Worm (Caenorhabditis elegans) whole organism, mixed stage, embryonic: Measurements from ENCODE around the gene T22F3.8.

Experiments used
- M03D4.4 ChIP-seq: sonication (generic microtip); optimal IDR thresholded peaks from 2 replicates; lab custom pipeline; 2017; ENCODE audit warnings: mild to moderate bottlenecking, missing genetic modification characterization, missing compliant biosample characterization
- blmp-1 ChIP-seq: fragments of 150-350 bp; optimal IDR thresholded peaks from 2 replicates; lab custom pipeline; 2014; ENCODE audit warnings: missing biosample characterization, missing genetic modification characterization
- ceh-39 ChIP-seq: fragments of 150-350 bp; optimal IDR thresholded peaks from 2 replicates; lab custom pipeline; 2014; ENCODE audit warnings: missing biosample characterization, missing genetic modification characterization
- ceh-43 ChIP-seq: fragments of 200-800 bp; sonication (Bioruptor generic); optimal IDR thresholded peaks from 2 replicates; lab custom pipeline; 2018; ENCODE audit warnings: mild to moderate bottlenecking, missing genetic modification characterization, moderate library complexity, missing compliant biosample characterization
- ceh-83 ChIP-seq: fragments of 200-800 bp; sonication (Bioruptor generic); optimal IDR thresholded peaks from 2 replicates; lab custom pipeline; 2018; ENCODE audit warnings: mild to moderate bottlenecking, missing genetic modification characterization, missing compliant biosample characterization
- ces-1 ChIP-seq: fragments of 150-350 bp; optimal IDR thresholded peaks from 2 replicates; lab custom pipeline; 2014; ENCODE audit warnings: missing biosample characterization, missing genetic modification reagents, missing genetic modification characterization
- cnd-1 ChIP-seq: fragments of 200-800 bp; sonication (Bioruptor generic); optimal IDR thresholded peaks from 2 replicates; lab custom pipeline; 2018; ENCODE audit warnings: mild to moderate bottlenecking, missing genetic modification characterization, missing compliant biosample characterization
- elt-3 ChIP-seq: fragments of 150-350 bp; optimal IDR thresholded peaks from 2 replicates; lab custom pipeline; 2014; ENCODE audit warnings: missing biosample characterization, missing genetic modification characterization
- flh-1 ChIP-seq: fragments of 200-800 bp; sonication (Bioruptor generic); optimal IDR thresholded peaks from 2 replicates; lab custom pipeline; 2018; ENCODE audit warnings: mild to moderate bottlenecking, missing genetic modification characterization, moderate library complexity, missing compliant biosample characterization
- hlh-1 ChIP-seq: fragments of 150-350 bp; optimal IDR thresholded peaks from 2 replicates; lab custom pipeline; 2014; ENCODE audit warnings: missing biosample characterization, missing genetic modification reagents, missing genetic modification characterization
- lin-13 ChIP-seq: fragments of 150-350 bp; optimal IDR thresholded peaks from 2 replicates; lab custom pipeline; 2014; ENCODE audit warnings: missing biosample characterization, missing genetic modification characterization
- lin-32 ChIP-seq: fragments of 200-800 bp; sonication (Bioruptor generic); optimal IDR thresholded peaks from 2 replicates; lab custom pipeline; 2018; ENCODE audit warnings: mild to moderate bottlenecking, missing genetic modification characterization, missing compliant biosample characterization
- lsy-2 ChIP-seq: fragments of 150-350 bp; optimal IDR thresholded peaks from 2 replicates; lab custom pipeline; 2014; ENCODE audit warnings: missing biosample characterization, missing genetic modification characterization
- mab-5 ChIP-seq: fragments of 150-350 bp; optimal IDR thresholded peaks from 2 replicates; lab custom pipeline; 2014; ENCODE audit warnings: missing biosample characterization, missing genetic modification characterization
- mls-2 ChIP-seq: sonication (generic microtip); optimal IDR thresholded peaks from 2 replicates; lab custom pipeline; 2016; ENCODE audit warnings: mild to moderate bottlenecking, missing genetic modification characterization, moderate library complexity, missing compliant biosample characterization
- nhr-12 ChIP-seq: fragments of 150-350 bp; optimal IDR thresholded peaks from 2 replicates; lab custom pipeline; 2014; ENCODE audit warnings: missing biosample characterization, missing genetic modification characterization
- nhr-2 ChIP-seq: fragments of 150-350 bp; optimal IDR thresholded peaks from 2 replicates; lab custom pipeline; 2014; ENCODE audit warnings: missing biosample characterization, missing genetic modification characterization
- nhr-237 ChIP-seq: fragments of 150-350 bp; optimal IDR thresholded peaks from 2 replicates; lab custom pipeline; 2014; ENCODE audit warnings: missing biosample characterization, missing genetic modification characterization
- nhr-28 ChIP-seq: fragments of 150-350 bp; optimal IDR thresholded peaks from 2 replicates; lab custom pipeline; 2014; ENCODE audit warnings: missing biosample characterization, missing genetic modification characterization
- nhr-76 ChIP-seq: sonication (generic microtip); optimal IDR thresholded peaks from 2 replicates; lab custom pipeline; 2017; ENCODE audit warnings: missing biosample characterization, missing genetic modification characterization
- pha-4 ChIP-seq: fragments of 150-350 bp; optimal IDR thresholded peaks from 2 replicates; lab custom pipeline; 2018; ENCODE audit warnings: missing biosample characterization, missing genetic modification reagents, missing genetic modification characterization
- sem-2 ChIP-seq: fragments of 200-800 bp; sonication (Bioruptor generic); optimal IDR thresholded peaks from 2 replicates; lab custom pipeline; 2018; ENCODE audit warnings: mild to moderate bottlenecking, missing genetic modification characterization, missing compliant biosample characterization
- sptf-1 ChIP-seq: sonication (generic microtip); optimal IDR thresholded peaks from 2 replicates; lab custom pipeline; 2017; ENCODE audit warnings: mild to moderate bottlenecking, missing genetic modification characterization, moderate library complexity, missing compliant biosample characterization
- tbx-8 ChIP-seq: fragments of 200-800 bp; sonication (Bioruptor generic); optimal IDR thresholded peaks from 2 replicates; lab custom pipeline; 2018; ENCODE audit warnings: mild to moderate bottlenecking, missing genetic modification characterization, moderate library complexity, missing compliant biosample characterization
- unc-120 ChIP-seq: sonication (generic microtip); optimal IDR thresholded peaks from 2 replicates; lab custom pipeline; 2017; ENCODE audit warnings: missing genetic modification characterization, missing compliant biosample characterization; ENCODE audit not compliant: poor library complexity, severe bottlenecking
- zip-8 ChIP-seq: fragments of 150-350 bp; optimal IDR thresholded peaks from 2 replicates; lab custom pipeline; 2014; ENCODE audit warnings: missing biosample characterization, missing genetic modification characterization
- ztf-11 ChIP-seq: fragments of 150-350 bp; optimal IDR thresholded peaks from 2 replicates; lab custom pipeline; 2014; ENCODE audit warnings: missing biosample characterization, missing genetic modification characterization

T22F3.8 gene

DNA sequence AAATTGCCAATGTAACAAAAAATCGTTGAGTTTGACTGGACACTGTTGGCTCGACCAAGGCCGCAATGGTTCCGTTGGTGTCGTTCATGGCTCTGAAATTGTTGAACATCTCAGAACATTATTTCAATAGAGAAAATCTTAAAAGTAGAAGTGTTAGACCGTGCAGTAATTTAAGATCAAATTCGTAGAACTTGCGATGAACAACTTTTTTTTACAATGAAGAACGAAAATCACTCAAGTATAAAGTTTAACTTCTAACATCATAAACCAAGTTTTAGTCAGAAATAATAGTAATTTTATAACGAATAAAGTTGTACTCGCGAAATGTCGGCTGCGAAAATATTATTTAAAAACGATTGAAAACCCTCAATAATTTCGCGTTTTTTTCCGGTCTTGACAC lies 31.9 kb upstream of the T22F3.8 start, which contains the start of gene srx-41:
Gene srx-41, minus strand, starts transcription at position 101 of the 400 bp plus-strand sequence.
- TF ChIP-seq lin-32 (no peak), tbx-8 (GFP tag; lab: Kevin White, UChicago) (no peak), ceh-39 (tag; lab: Kevin White, UChicago) (no peak), nhr-237 (no peak), mls-2 (tag; lab: Kevin White, UChicago) (no peak), M03D4.4 (tag; lab: Kevin White, UChicago) (no peak), zip-8 (tag; lab: Kevin White, UChicago) (no peak), pha-4 (no peak), elt-3 (tag; lab: Kevin White, UChicago) (no peak), nhr-28 (no peak), ces-1 (GFP tag; lab: Kevin White, UChicago) (no peak), blmp-1 (tag; lab: Kevin White, UChicago) (no peak)

DNA sequence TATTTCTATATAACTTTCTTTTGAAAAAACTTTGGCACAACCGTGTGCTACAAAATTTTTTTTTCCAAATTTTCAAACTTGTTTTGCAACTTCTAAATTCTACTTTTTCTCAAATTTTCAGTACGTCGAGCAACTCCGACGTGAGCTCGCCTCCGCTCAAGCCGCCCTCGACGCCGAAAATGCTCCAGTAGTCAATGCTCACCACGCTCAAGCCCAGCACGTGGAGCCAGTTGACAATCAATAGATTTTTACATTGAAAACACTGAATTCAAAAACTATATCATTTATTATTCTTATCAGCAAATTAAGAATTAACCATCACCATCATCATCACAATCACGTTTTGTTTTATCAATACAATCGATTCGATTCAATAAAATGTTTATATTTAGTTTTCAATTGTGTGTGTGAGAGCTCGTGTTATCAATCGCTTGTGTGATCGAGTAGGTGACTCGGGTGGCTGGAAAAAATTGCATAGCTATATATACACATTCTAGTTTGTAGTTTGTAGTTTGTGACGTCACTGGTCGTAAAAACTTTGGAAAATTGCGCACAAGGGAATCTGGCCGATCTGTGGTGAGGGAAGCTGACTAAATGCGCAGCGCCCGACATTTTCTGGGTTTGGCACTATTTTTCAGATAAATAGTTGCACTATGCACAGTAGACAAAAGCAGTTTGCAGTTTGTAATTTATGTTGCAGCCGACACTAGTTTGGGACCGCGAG lies 29.2 kb upstream of the T22F3.8 start:
- TF ChIP-seq nhr-12 (no peak), elt-3 (tag; lab: Kevin White, UChicago) (no peak)
- TF ChIP-seq, all 35 proteins: peak for 0

DNA sequence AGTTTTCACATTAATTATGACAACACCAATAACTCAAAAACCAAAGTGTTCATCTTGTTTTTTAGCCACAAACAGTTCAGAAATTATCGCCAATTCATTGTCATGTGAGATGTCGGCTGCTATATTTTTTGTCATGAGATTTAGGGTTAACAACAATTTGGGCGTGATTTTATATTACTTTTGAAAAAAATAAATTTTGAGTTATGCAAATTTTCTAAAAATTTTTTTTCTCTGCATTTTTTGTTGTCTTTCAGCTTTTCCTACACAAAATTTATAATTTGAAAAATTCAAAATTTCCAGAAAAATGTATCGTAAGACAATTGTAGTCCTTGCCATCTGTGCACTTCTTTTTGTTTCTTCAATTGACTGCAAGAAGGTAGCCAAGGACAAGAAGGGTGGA lies 27.8 kb upstream of the T22F3.8 start, which contains the start of gene F59B1.2:
Gene F59B1.2, plus strand, starts transcription at position 301 of the 400 bp plus-strand sequence.
- TF ChIP-seq nhr-2 (no peak), lin-13 (tag; lab: Kevin White, UChicago) (no peak), cnd-1 (no peak), ceh-43 (GFP tag; lab: Kevin White, UChicago) (no peak)

DNA sequence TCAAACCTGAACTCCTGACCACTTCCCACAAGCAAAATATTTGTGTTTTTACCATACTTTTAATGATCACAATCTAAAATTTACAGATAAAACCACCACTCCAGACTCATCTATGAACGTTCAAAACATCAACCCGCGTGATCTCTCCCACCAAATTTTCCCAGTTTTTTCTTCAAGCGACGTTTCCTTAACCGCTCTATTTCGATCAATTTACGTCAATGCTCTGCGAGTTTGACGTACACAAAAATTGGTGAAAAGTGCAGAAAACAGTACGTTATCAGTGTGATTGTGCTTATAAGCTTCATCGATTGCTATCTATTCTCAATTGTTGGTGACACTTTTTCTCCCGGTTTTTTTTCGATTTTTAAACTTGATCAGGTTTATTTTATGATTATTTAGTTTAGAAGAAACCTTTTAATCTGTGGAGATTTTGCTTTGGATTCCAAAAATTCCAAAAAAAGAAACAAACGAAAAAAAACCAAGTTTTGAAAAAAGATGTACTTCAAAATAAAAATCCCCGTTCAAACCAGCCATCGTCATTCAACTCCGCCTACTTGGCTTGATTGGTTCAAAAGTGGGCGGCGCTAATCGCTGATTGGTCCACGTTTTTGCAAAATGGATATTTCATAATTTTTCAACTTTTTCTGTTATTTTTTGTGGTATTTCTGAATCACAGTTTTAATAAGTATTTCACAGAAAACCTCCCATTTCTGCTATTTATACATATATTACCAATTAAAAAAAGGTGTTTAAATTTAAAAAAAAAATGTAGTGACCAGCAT lies 27.2 kb upstream of the T22F3.8 start:
- TF ChIP-seq pha-4, result no peak
- TF ChIP-seq sem-2 (GFP tag; lab: Kevin White, UChicago), result no peak
- TF ChIP-seq tbx-8 (GFP tag; lab: Kevin White, UChicago), result no peak
- no peak for TF ChIP-seq ztf-11 (tag; lab: Kevin White, UChicago)
- TF ChIP-seq, all 35 proteins: peak for 0

DNA sequence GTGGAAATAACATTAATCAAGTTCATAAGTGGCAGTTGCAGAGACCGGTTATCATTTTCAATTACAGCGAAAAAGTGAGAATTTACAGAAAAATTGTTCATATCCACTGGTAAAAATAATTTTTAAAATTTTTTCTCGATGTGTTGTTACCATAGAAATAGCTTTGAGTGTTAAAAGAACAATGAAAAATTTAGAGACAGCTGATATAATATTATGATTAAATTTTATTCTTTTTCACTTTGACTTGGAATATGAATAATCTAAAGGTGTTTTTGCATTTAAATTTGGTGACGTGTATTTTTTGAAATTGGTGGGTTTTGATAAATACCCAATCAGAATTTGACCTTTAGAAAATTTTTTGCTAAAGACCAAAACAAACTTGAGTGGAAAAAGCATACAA lies 26.4 kb upstream of the T22F3.8 start, which contains the start of gene F59B1.6:
Gene F59B1.6, minus strand, starts transcription at position 101 of the 400 bp plus-strand sequence.
- no peak for TF ChIP-seq flh-1 (GFP tag; lab: Kevin White, UChicago)
- TF ChIP-seq tbx-8 (GFP tag; lab: Kevin White, UChicago), result no peak
- no peak for TF ChIP-seq ceh-83 (GFP tag; lab: Kevin White, UChicago)
- TF ChIP-seq nhr-76 (tag; lab: Kevin White, UChicago), result no peak
- no peak for TF ChIP-seq cnd-1

DNA sequence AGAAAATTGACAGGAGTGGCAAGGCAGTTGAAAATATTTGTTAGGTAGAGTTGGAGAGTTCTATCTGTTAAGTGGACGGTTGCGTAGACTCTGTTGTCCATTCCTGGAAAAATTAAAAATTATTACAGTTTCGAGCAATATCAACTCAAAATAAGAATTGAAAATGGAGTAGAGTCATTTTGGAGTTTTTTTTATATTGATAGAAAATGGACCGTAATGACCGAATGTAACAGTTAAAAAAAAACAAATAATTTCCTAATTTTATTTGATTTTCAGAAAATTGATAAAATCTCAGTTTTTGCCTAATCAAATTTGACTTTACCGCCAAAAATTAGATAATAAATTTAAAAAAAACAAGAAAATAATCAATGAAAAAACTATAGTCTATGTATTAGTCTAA lies 21.7 kb upstream of the T22F3.8 start, which contains the start of gene F59B1.4:
Gene F59B1.4, minus strand, starts transcription at position 101 of the 400 bp plus-strand sequence.
- TF ChIP-seq mab-5 (tag; lab: Kevin White, UChicago), result no peak
- TF ChIP-seq sem-2 (GFP tag; lab: Kevin White, UChicago), result no peak
- TF ChIP-seq unc-120 (tag; lab: Kevin White, UChicago), result no peak
- TF ChIP-seq mls-2 (tag; lab: Kevin White, UChicago), result no peak
- no peak for TF ChIP-seq lsy-2 (tag; lab: Kevin White, UChicago)
- no peak for TF ChIP-seq blmp-1 (tag; lab: Kevin White, UChicago)
- TF ChIP-seq hlh-1 (tag; lab: Kevin White, UChicago), result no peak
- TF ChIP-seq sptf-1 (tag; lab: Kevin White, UChicago), result no peak
- no peak for TF ChIP-seq elt-3 (tag; lab: Kevin White, UChicago)
- TF ChIP-seq, all 35 proteins: peak for 0
